Fruit fly (Drosophila melanogaster) whole organism, embryonic: ENCODE results near the gene Sry-alpha.

Source experiments
- Atf-2 ChIP-seq: fragments of 200-800 bp; sonication (Bioruptor generic); optimal IDR thresholded peaks from 2 replicates; lab custom pipeline; 2016; ENCODE audit warnings: missing biosample characterization, missing genetic modification characterization
- CG11085 ChIP-seq: fragments of 200-800 bp; sonication (Bioruptor generic); IDR thresholded peaks from 2 replicates; pipeline ENCODE4 v1.3.6; 2022; ENCODE audit warnings: missing biosample characterization, missing genetic modification characterization
- CG12071 ChIP-seq: fragments of 200-800 bp; sonication (Bioruptor generic); optimal IDR thresholded peaks from 3 replicates; lab custom pipeline; 2018; ENCODE audit warnings: missing biosample characterization, mild to moderate bottlenecking, missing genetic modification characterization
- CG12236 ChIP-seq: fragments of 200-800 bp; sonication (Bioruptor generic); optimal IDR thresholded peaks from 2 replicates; lab custom pipeline; 2016; ENCODE audit warnings: missing biosample characterization, missing genetic modification characterization
- CG1233 ChIP-seq: fragments of 200-800 bp; sonication (Bioruptor generic); optimal IDR thresholded peaks from 4 replicates; lab custom pipeline; 2018; ENCODE audit warnings: missing biosample characterization, mild to moderate bottlenecking, missing genetic modification characterization
- CG13424 ChIP-seq: fragments of 200-800 bp; sonication (Bioruptor generic); optimal IDR thresholded peaks from 2 replicates; lab custom pipeline; 2019; ENCODE audit warnings: missing biosample characterization, mild to moderate bottlenecking, missing genetic modification characterization, moderate library complexity
- CG1529 ChIP-seq: fragments of 200-800 bp; sonication (Bioruptor generic); optimal IDR thresholded peaks from 3 replicates; lab custom pipeline; 2018; ENCODE audit warnings: missing biosample characterization, missing genetic modification characterization
- CG15601 ChIP-seq: fragments of 200-800 bp; sonication (Bioruptor generic); optimal IDR thresholded peaks from 3 replicates; lab custom pipeline; 2019; ENCODE audit warnings: missing biosample characterization, mild to moderate bottlenecking, missing genetic modification characterization, moderate library complexity
- CG1603 ChIP-seq: fragments of 200-800 bp; sonication (Bioruptor generic); optimal IDR thresholded peaks from 2 replicates; lab custom pipeline; 2019; ENCODE audit warnings: missing biosample characterization, mild to moderate bottlenecking, missing genetic modification characterization, moderate library complexity
- CG18011 ChIP-seq: fragments of 200-800 bp; sonication (Bioruptor generic); optimal IDR thresholded peaks from 2 replicates; lab custom pipeline; 2017; ENCODE audit warnings: missing biosample characterization, missing genetic modification characterization, mild to moderate bottlenecking, moderate library complexity, missing genotype
- CG2678 ChIP-seq: fragments of 200-800 bp; sonication (Bioruptor generic); optimal IDR thresholded peaks from 3 replicates; lab custom pipeline; 2019; ENCODE audit warnings: missing biosample characterization, mild to moderate bottlenecking, missing genetic modification characterization, moderate library complexity
- CG3163 ChIP-seq: fragments of 200-800 bp; sonication (Bioruptor generic); optimal IDR thresholded peaks from 3 replicates; lab custom pipeline; 2016; ENCODE audit warnings: missing biosample characterization, missing genetic modification characterization
- CG42726 ChIP-seq: fragments of 200-800 bp; sonication (Bioruptor generic); IDR thresholded peaks from 2 replicates; pipeline ENCODE4 v1.3.6; 2022; ENCODE audit warnings: missing biosample characterization, missing genetic modification characterization; ENCODE audit not compliant: partially characterized antibody
- CG4404 ChIP-seq: fragments of 200-800 bp; sonication (Bioruptor generic); IDR thresholded peaks from 2 replicates; pipeline ENCODE4 v1.3.6; 2022; ENCODE audit warnings: missing biosample characterization, missing genetic modification characterization
- CG6791 ChIP-seq: fragments of 200-800 bp; sonication (Bioruptor generic); IDR thresholded peaks from 3 replicates; pipeline ENCODE4 v1.3.6; 2022; ENCODE audit warnings: missing biosample characterization, missing genetic modification characterization; ENCODE audit not compliant: partially characterized antibody
- CG9817 ChIP-seq: fragments of 200-800 bp; sonication (Bioruptor generic); optimal IDR thresholded peaks from 2 replicates; lab custom pipeline; 2018; ENCODE audit warnings: missing biosample characterization, mild to moderate bottlenecking, missing genetic modification characterization, moderate library complexity
- Dek ChIP-seq: fragments of 200-800 bp; sonication (Bioruptor generic); optimal IDR thresholded peaks from 3 replicates; lab custom pipeline; 2019; ENCODE audit warnings: missing biosample characterization, mild to moderate bottlenecking, missing genetic modification characterization, moderate library complexity
- Dip2 ChIP-seq: fragments of 200-800 bp; sonication (Bioruptor generic); IDR thresholded peaks from 2 replicates; pipeline ENCODE4 v1.3.6; 2022; ENCODE audit warnings: missing biosample characterization, missing genetic modification characterization
- E2f2 ChIP-seq: fragments of 200-800 bp; sonication (Bioruptor generic); IDR thresholded peaks from 2 replicates; pipeline ENCODE4 v1.3.6; 2022; ENCODE audit warnings: missing biosample characterization, missing genetic modification characterization
- Fer2 ChIP-seq: fragments of 200-800 bp; sonication (Bioruptor generic); optimal IDR thresholded peaks from 2 replicates; lab custom pipeline; 2018; ENCODE audit warnings: missing biosample characterization, mild to moderate bottlenecking, missing genetic modification characterization, moderate library complexity
- HLH3B ChIP-seq: fragments of 200-800 bp; sonication (Bioruptor generic); IDR thresholded peaks from 2 replicates; pipeline ENCODE4 v1.3.6; 2022; ENCODE audit warnings: missing biosample characterization, missing genetic modification characterization
- HmgD ChIP-seq: fragments of 200-800 bp; sonication (Bioruptor generic); optimal IDR thresholded peaks from 3 replicates; lab custom pipeline; 2016; ENCODE audit warnings: missing biosample characterization, missing genetic modification characterization
- Hsf ChIP-seq: fragments of 200-800 bp; sonication (Bioruptor generic); optimal IDR thresholded peaks from 3 replicates; lab custom pipeline; 2016; ENCODE audit warnings: missing biosample characterization, missing genetic modification characterization
- Lim3 ChIP-seq: fragments of 200-800 bp; sonication (Bioruptor generic); IDR thresholded peaks from 2 replicates; pipeline ENCODE4 v1.3.6; 2022; ENCODE audit warnings: missing biosample characterization, missing genetic modification characterization
- Mes4 ChIP-seq: fragments of 200-800 bp; sonication (Bioruptor generic); optimal IDR thresholded peaks from 2 replicates; lab custom pipeline; 2016; ENCODE audit warnings: missing biosample characterization, missing genetic modification characterization
- NfI ChIP-seq: fragments of 200-800 bp; sonication (Bioruptor generic); optimal IDR thresholded peaks from 3 replicates; lab custom pipeline; 2018; ENCODE audit warnings: missing biosample characterization, mild to moderate bottlenecking, missing genetic modification characterization, moderate library complexity
- Ravus ChIP-seq: fragments of 200-800 bp; sonication (Bioruptor generic); IDR thresholded peaks from 2 replicates; pipeline ENCODE4 v1.3.6; 2022; ENCODE audit warnings: missing biosample characterization, missing genetic modification characterization
- Sry-β ChIP-seq: fragments of 200-800 bp; sonication (Bioruptor generic); optimal IDR thresholded peaks from 2 replicates; lab custom pipeline; 2018; ENCODE audit warnings: missing biosample characterization, mild to moderate bottlenecking, missing genetic modification characterization, moderate library complexity
- Sry-δ ChIP-seq: fragments of 200-800 bp; sonication (Bioruptor generic); optimal IDR thresholded peaks from 2 replicates; lab custom pipeline; 2016; ENCODE audit warnings: missing biosample characterization, missing genetic modification characterization
- aop ChIP-seq: fragments of 200-800 bp; sonication (Bioruptor generic); IDR thresholded peaks from 2 replicates; pipeline ENCODE4 v1.3.6; 2022; ENCODE audit warnings: missing biosample characterization, missing genetic modification characterization
- chm ChIP-seq: fragments of 200-800 bp; sonication (Bioruptor generic); IDR thresholded peaks from 2 replicates; pipeline ENCODE4 v1.3.6; 2022; ENCODE audit warnings: missing biosample characterization, missing genetic modification characterization
- corto ChIP-seq: fragments of 200-800 bp; sonication (Bioruptor generic); optimal IDR thresholded peaks from 2 replicates; lab custom pipeline; 2016; ENCODE audit warnings: missing biosample characterization, mild to moderate bottlenecking, missing genetic modification characterization, moderate library complexity
- cwo ChIP-seq: fragments of 200-800 bp; sonication (Bioruptor generic); optimal IDR thresholded peaks from 3 replicates; lab custom pipeline; 2017; ENCODE audit warnings: missing biosample characterization, missing genetic modification characterization, mild to moderate bottlenecking, moderate library complexity, missing genetic modification reagents
- dmrt11E ChIP-seq: fragments of 200-800 bp; sonication (Bioruptor generic); optimal IDR thresholded peaks from 3 replicates; lab custom pipeline; 2018; ENCODE audit warnings: missing biosample characterization, mild to moderate bottlenecking, missing genetic modification characterization, moderate library complexity
- eyg ChIP-seq: fragments of 200-800 bp; sonication (Bioruptor generic); optimal IDR thresholded peaks from 3 replicates; lab custom pipeline; 2016; ENCODE audit warnings: missing biosample characterization, missing genetic modification characterization
- fru ChIP-seq: fragments of >200 bp; optimal IDR thresholded peaks from 2 replicates; lab custom pipeline; 2017
- gem ChIP-seq: fragments of 200-800 bp; sonication (Bioruptor generic); optimal IDR thresholded peaks from 2 replicates; lab custom pipeline; 2019; ENCODE audit warnings: missing biosample characterization, mild to moderate bottlenecking, missing genetic modification characterization, moderate library complexity
- gsb-n ChIP-seq: fragments of 200-800 bp; sonication (Bioruptor generic); optimal IDR thresholded peaks from 3 replicates; lab custom pipeline; 2018; ENCODE audit warnings: missing biosample characterization, mild to moderate bottlenecking, missing genetic modification characterization
- klu ChIP-seq: fragments of 200-800 bp; sonication (Bioruptor generic); IDR thresholded peaks from 2 replicates; pipeline ENCODE4 v1.3.6; 2022; ENCODE audit warnings: missing biosample characterization, missing genetic modification characterization
- knrl ChIP-seq: fragments of 200-800 bp; sonication (Bioruptor generic); IDR thresholded peaks from 3 replicates; pipeline ENCODE4 v1.3.6; 2022; ENCODE audit warnings: missing biosample characterization, missing genetic modification characterization; ENCODE audit not compliant: partially characterized antibody
- lilli ChIP-seq: fragments of 200-800 bp; sonication (Bioruptor generic); optimal IDR thresholded peaks from 3 replicates; lab custom pipeline; 2016; ENCODE audit warnings: missing biosample characterization, missing genetic modification characterization
- mam ChIP-seq: fragments of 200-800 bp; sonication (Bioruptor generic); optimal IDR thresholded peaks from 3 replicates; lab custom pipeline; 2016; ENCODE audit warnings: missing biosample characterization, missing genetic modification characterization
- nerfin-2 ChIP-seq: fragments of 200-800 bp; sonication (Bioruptor generic); IDR thresholded peaks from 2 replicates; pipeline ENCODE4 v1.3.6; 2022; ENCODE audit warnings: missing biosample characterization, missing genetic modification characterization; ENCODE audit not compliant: partially characterized antibody
- peb ChIP-seq: fragments of 200-800 bp; sonication (Bioruptor generic); IDR thresholded peaks from 2 replicates; pipeline ENCODE4 v1.3.6; 2022; ENCODE audit warnings: missing biosample characterization, missing genetic modification characterization
- repo ChIP-seq: fragments of 200-800 bp; sonication (Bioruptor generic); optimal IDR thresholded peaks from 2 replicates; lab custom pipeline; 2016; ENCODE audit warnings: missing biosample characterization, missing genetic modification characterization
- sc ChIP-seq, 3 experiments: fragments of >200 bp in 2 of 3; fragments of 200-800 bp in 1 of 3; sonication (Bioruptor generic) in 1 of 3; optimal IDR thresholded peaks; 2 replicates in 2 of 3; 3 replicates in 1 of 3; lab custom pipeline; 2017; ENCODE audit warnings: mild to moderate bottlenecking in 1 of 3, missing biosample characterization in 1 of 3, missing genetic modification characterization in 1 of 3, missing genetic modification reagents in 1 of 3
- sisA ChIP-seq: fragments of 200-800 bp; sonication (Bioruptor generic); IDR thresholded peaks from 2 replicates; pipeline ENCODE4 v1.3.6; 2022; ENCODE audit warnings: missing biosample characterization, missing genetic modification characterization
- tll ChIP-seq, 2 experiments: fragments of 200-800 bp in 1 of 2; fragments of >200 bp in 1 of 2; sonication (Bioruptor generic) in 1 of 2; optimal IDR thresholded peaks; 2 replicates each; lab custom pipeline; 2017 to 2019; ENCODE audit warnings: missing biosample characterization in 2 of 2, missing genetic modification characterization in 2 of 2, mild to moderate bottlenecking in 1 of 2, moderate library complexity in 1 of 2
- ttk ChIP-seq: fragments of 200-800 bp; sonication (Bioruptor generic); IDR thresholded peaks from 2 replicates; pipeline ENCODE4 v2.1.2; 2022; ENCODE audit warnings: missing biosample characterization, missing genetic modification characterization
- z ChIP-seq: fragments of 200-800 bp; sonication (Bioruptor generic); IDR thresholded peaks from 3 replicates; pipeline ENCODE4 v1.3.6; 2022; ENCODE audit warnings: missing biosample characterization, missing genetic modification characterization

Gene Sry-alpha

dm6 chr3R:30014977-30015514, 24.5 kb upstream of the Sry-alpha start, which contains the start of gene CG7920 (continued):
- TF ChIP-seq aop (GFP tag; lab: Robert Waterston, UW), result no peak
- no peak for TF ChIP-seq Hsf (GFP tag; lab: Kevin White, UChicago)
- TF ChIP-seq lilli (GFP tag; lab: Kevin White, UChicago), result peak; percentile 22
- no peak for TF ChIP-seq HmgD (GFP tag; lab: Kevin White, UChicago)
- TF ChIP-seq eyg, result peak; percentile 34
- TF ChIP-seq CG42726, result peak; percentile 46; the same call in 1 of the 2 replicates
- TF ChIP-seq nerfin-2 (GFP tag; lab: Robert Waterston, UW), result peak; percentile 55
- no peak for TF ChIP-seq sisA (GFP tag; lab: Robert Waterston, UW)
- TF ChIP-seq Sry-δ (GFP tag; lab: Kevin White, UChicago), result peak; percentile 74
- TF ChIP-seq z (GFP tag; lab: Robert Waterston, UW), result 0 out of 3 replicates have a peak, but pooled peaks have one; percentile 53
- TF ChIP-seq Atf-2 (GFP tag; lab: Kevin White, UChicago), result no peak
- TF ChIP-seq CG13424 (tag; lab: Kevin White, UChicago), result no peak
- TF ChIP-seq CG1233 (GFP tag; lab: Kevin White, UChicago), result no peak
- peak; percentile 24 for TF ChIP-seq CG12071 (GFP tag; lab: Kevin White, UChicago)
- TF ChIP-seq CG15601 (tag; lab: Kevin White, UChicago), result no peak
- no peak for TF ChIP-seq peb (GFP tag; lab: Robert Waterston, UW)
- TF ChIP-seq CG18011 (GFP tag; lab: Kevin White, UChicago), result no peak
- no peak for TF ChIP-seq CG12236
- TF ChIP-seq CG6791 (GFP tag; lab: Robert Waterston, UW), result peak; percentile 73
- TF ChIP-seq fru, result no peak
- no peak for TF ChIP-seq sc (optimal IDR thresholded peaks at IDR 0.05; lab: Kevin White, UChicago)
- TF ChIP-seq sc (GFP tag; optimal IDR thresholded peaks at IDR 0.05; lab: Kevin White, UChicago), result no peak
- no peak for TF ChIP-seq Sry-β (GFP tag; lab: Kevin White, UChicago)
- no peak for TF ChIP-seq CG1529 (GFP tag; lab: Kevin White, UChicago)
- TF ChIP-seq mam (GFP tag; lab: Kevin White, UChicago), result no peak
- TF ChIP-seq Dek (tag; lab: Kevin White, UChicago), result peak; percentile 22
- no peak for TF ChIP-seq dmrt11E
- TF ChIP-seq HLH3B (GFP tag; lab: Robert Waterston, UW), result no peak
- no peak for TF ChIP-seq Ravus (GFP tag; lab: Robert Waterston, UW)
- TF ChIP-seq gem, result no peak
- TF ChIP-seq corto, result no peak
- no peak for TF ChIP-seq Fer2 (tag; lab: Kevin White, UChicago)
- no peak for TF ChIP-seq Lim3 (GFP tag; lab: Robert Waterston, UW)
- TF ChIP-seq cwo, result peak; percentile 2
- no peak for TF ChIP-seq ttk (GFP tag; lab: Robert Waterston, UW)
- TF ChIP-seq CG9817 (tag; lab: Kevin White, UChicago), result no peak
- TF ChIP-seq gsb-n, result no peak
- TF ChIP-seq chm (GFP tag; lab: Robert Waterston, UW), result peak; percentile 22; the same call in 1 of the 2 replicates
- no peak for TF ChIP-seq CG11085 (GFP tag; lab: Robert Waterston, UW)
- no peak for TF ChIP-seq tll (GFP tag; optimal IDR thresholded peaks at IDR 0.05; lab: Kevin White, UChicago)
- TF ChIP-seq repo (GFP tag; lab: Kevin White, UChicago), result no peak
- peak; percentile 99 for TF ChIP-seq E2f2
- no peak for TF ChIP-seq CG3163 (GFP tag; lab: Kevin White, UChicago)
- peak; percentile 63 for TF ChIP-seq CG1603 (tag; lab: Kevin White, UChicago)
- no peak for TF ChIP-seq Dip2 (GFP tag; lab: Robert Waterston, UW)
- TF ChIP-seq NfI, result peak; percentile 25
- no peak for TF ChIP-seq klu (GFP tag; lab: Robert Waterston, UW)
- no peak for TF ChIP-seq Mes4 (GFP tag; lab: Kevin White, UChicago)
- peak; percentile 10 for TF ChIP-seq CG2678 (tag; lab: Kevin White, UChicago)
- TF ChIP-seq knrl, result peak; percentile 76
- TF ChIP-seq CG4404 (GFP tag; lab: Robert Waterston, UW), result no peak
